Fruit fly (Drosophila melanogaster) whole organism, prepupa: ENCODE results near the gene CG46508.
"Not testable (repeated sequence)": the region's sequence is repeated elsewhere in the genome, so short reads cannot be mapped to it uniquely, and the experiment has no call there.

Source experiments
- CG11902 ChIP-seq: fragments of 200-800 bp; sonication (Bioruptor generic); optimal IDR thresholded peaks from 3 replicates; lab custom pipeline; 2016; ENCODE audit warnings: missing biosample characterization, missing genetic modification characterization
- CG16779 ChIP-seq: fragments of 200-800 bp; sonication (Bioruptor generic); optimal IDR thresholded peaks from 3 replicates; lab custom pipeline; 2017; ENCODE audit warnings: missing biosample characterization, mild to moderate bottlenecking, missing genetic modification characterization
- CG32006 ChIP-seq: fragments of 200-800 bp; sonication (Bioruptor generic); optimal IDR thresholded peaks from 3 replicates; lab custom pipeline; 2017; ENCODE audit warnings: missing biosample characterization, mild to moderate bottlenecking, missing genetic modification characterization
- CG6792 ChIP-seq: fragments of 200-800 bp; sonication (Bioruptor generic); optimal IDR thresholded peaks from 3 replicates; lab custom pipeline; 2016; ENCODE audit warnings: missing biosample characterization, missing genetic modification characterization
- Hr39 ChIP-seq: fragments of 200-800 bp; sonication (Bioruptor generic); optimal IDR thresholded peaks from 2 replicates; lab custom pipeline; 2016; ENCODE audit warnings: missing biosample characterization, missing genetic modification characterization
- Sox102F ChIP-seq: fragments of 200-800 bp; sonication (Bioruptor generic); optimal IDR thresholded peaks from 2 replicates; lab custom pipeline; 2016; ENCODE audit warnings: missing biosample characterization, mild to moderate bottlenecking, missing genetic modification characterization
- cyc ChIP-seq: fragments of 200-800 bp; sonication (Bioruptor generic); optimal IDR thresholded peaks from 3 replicates; lab custom pipeline; 2016; ENCODE audit warnings: missing biosample characterization, missing genetic modification characterization
- esn ChIP-seq: fragments of 200-800 bp; sonication (Bioruptor generic); optimal IDR thresholded peaks from 2 replicates; lab custom pipeline; 2016; ENCODE audit warnings: missing biosample characterization, mild to moderate bottlenecking, missing genetic modification characterization, moderate library complexity
- fd59A ChIP-seq: fragments of 200-800 bp; sonication (Bioruptor generic); optimal IDR thresholded peaks from 2 replicates; lab custom pipeline; 2017; ENCODE audit warnings: missing biosample characterization, mild to moderate bottlenecking, missing genetic modification characterization, missing genetic modification reagents
- fd85E ChIP-seq: fragments of 200-800 bp; sonication (Bioruptor generic); optimal IDR thresholded peaks from 3 replicates; lab custom pipeline; 2016; ENCODE audit warnings: missing biosample characterization, missing genetic modification characterization
- lz ChIP-seq: fragments of 200-800 bp; sonication (Bioruptor generic); optimal IDR thresholded peaks from 3 replicates; lab custom pipeline; 2016; ENCODE audit warnings: missing biosample characterization, missing genetic modification characterization
- ss ChIP-seq, 2 experiments: fragments of 200-800 bp; sonication (Bioruptor generic); optimal IDR thresholded peaks; 2 replicates in 1 of 2; 3 replicates in 1 of 2; lab custom pipeline; 2017 to 2018; ENCODE audit warnings: mild to moderate bottlenecking in 2 of 2, missing biosample characterization in 2 of 2, missing genetic modification characterization in 2 of 2, moderate library complexity in 1 of 2

dm6 chrX:22147489-22147888 is 20.0 kb upstream of the CG46508 start, which contains the start of gene CG46504:
- TF ChIP-seq lz (GFP tag; lab: Kevin White, UChicago); esn (GFP tag; lab: Kevin White, UChicago); CG16779 (tag; lab: Kevin White, UChicago); Sox102F (GFP tag; lab: Kevin White, UChicago); CG6792 (GFP tag; lab: Kevin White, UChicago); fd59A (GFP tag; lab: Kevin White, UChicago); ss (GFP tag; optimal IDR thresholded peaks at IDR 0.05; lab: Kevin White, UChicago); Hr39 (GFP tag; lab: Kevin White, UChicago); cyc; fd85E; CG11902 (GFP tag; lab: Kevin White, UChicago); CG32006 (GFP tag; lab: Kevin White, UChicago): not testable (repeated sequence)
